Fruit fly (Drosophila melanogaster): ENCODE measurements around the gene CG10359.

The CG10359 gene

DNA sequence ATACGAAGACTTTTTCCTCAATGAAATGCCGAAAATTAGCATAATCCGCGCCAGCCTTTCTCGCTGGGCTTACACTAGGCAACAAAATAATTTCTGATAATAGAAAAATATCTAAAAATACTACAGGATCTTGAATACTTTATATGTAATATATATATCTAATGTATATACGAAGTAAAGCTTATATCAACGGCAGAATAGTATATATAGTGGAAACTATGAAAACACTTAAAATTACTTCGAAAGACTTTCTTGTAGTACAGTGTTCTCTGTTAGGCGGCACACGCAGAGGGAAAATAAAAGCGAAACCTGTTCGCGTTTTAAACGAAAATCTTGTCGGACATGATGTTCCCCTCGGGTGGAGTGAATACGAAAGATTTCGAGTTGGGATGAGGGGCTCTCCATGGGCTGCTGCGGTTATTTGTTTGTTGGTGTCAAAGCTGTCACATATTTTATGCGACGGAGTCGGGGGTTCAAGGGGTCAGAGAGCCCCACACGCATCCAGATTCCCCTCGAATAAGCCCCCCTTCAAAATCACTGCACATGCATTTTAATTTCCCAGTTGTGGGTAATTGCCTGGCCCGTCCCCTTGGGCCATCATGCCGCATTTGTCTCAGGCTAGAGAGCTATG, 22.2 kb downstream of the CG10359 start (continued):
- TF ChIP-seq NC2β (GFP tag; optimal IDR thresholded peaks at IDR 0.05) (no peak), CG2129 (GFP tag; IDR thresholded peaks at IDR 0.05; ENCODE audit: partially characterized antibody) (no peak), maf-S (GFP tag; optimal IDR thresholded peaks at IDR 0.05) (no peak), CG6813 (GFP tag; optimal IDR thresholded peaks at IDR 0.05) (peak; percentile 58), CG18262 (tag; optimal IDR thresholded peaks at IDR 0.05) (peak; percentile 91), sr (GFP tag; IDR thresholded peaks at IDR 0.05) (no peak), Dp (GFP tag; optimal IDR thresholded peaks at IDR 0.05) (no peak), luna (GFP tag; optimal IDR thresholded peaks at IDR 0.05) (no peak), pb (GFP tag; optimal IDR thresholded peaks at IDR 0.05) (no peak), ranshi (GFP tag; IDR thresholded peaks at IDR 0.05) (peak; percentile 52), Aef1 (GFP tag; IDR thresholded peaks at IDR 0.05) (no peak), CG33557 (GFP tag; optimal IDR thresholded peaks at IDR 0.05) (peak; percentile 71), mirr (GFP tag; optimal IDR thresholded peaks at IDR 0.05) (no peak), CG9609 (GFP tag; optimal IDR thresholded peaks at IDR 0.05) (no peak), eyg (GFP tag; optimal IDR thresholded peaks at IDR 0.05) (no peak), CG31365 (tag; optimal IDR thresholded peaks at IDR 0.05) (no peak), CG10147 (GFP tag; optimal IDR thresholded peaks at IDR 0.05) (peak; percentile 15), Hr51 (GFP tag; optimal IDR thresholded peaks at IDR 0.05) (peak in 1 of 2 experiments; percentile 80), Xrp1 (GFP tag; IDR thresholded peaks at IDR 0.05) (peak; percentile 75), pita (GFP tag; optimal IDR thresholded peaks at IDR 0.05) (no peak), Bteb2 (GFP tag; optimal IDR thresholded peaks at IDR 0.05) (no peak), CG7928 (GFP tag; optimal IDR thresholded peaks at IDR 0.05) (no peak), CG7786 (GFP tag; optimal IDR thresholded peaks at IDR 0.05) (no peak), D19B (GFP tag; optimal IDR thresholded peaks at IDR 0.05) (no peak), CG10959 (GFP tag; IDR thresholded peaks at IDR 0.05) (no peak), CG12659 (GFP tag; optimal IDR thresholded peaks at IDR 0.05) (peak; percentile 53), CoRest (tag; optimal IDR thresholded peaks at IDR 0.05) (peak; percentile 75), wek (GFP tag; optimal IDR thresholded peaks at IDR 0.05) (no peak), CG31224 (GFP tag; IDR thresholded peaks at IDR 0.05) (no peak), CG12155 (GFP tag; optimal IDR thresholded peaks at IDR 0.05) (no peak), CG31441 (GFP tag; IDR thresholded peaks at IDR 0.05) (peak; percentile 92), CG6272 (GFP tag; IDR thresholded peaks at IDR 0.05) (no peak), E2f2 (GFP tag; IDR thresholded peaks at IDR 0.05) (peak; percentile 40; the same call in 1 of the 2 replicates), CG10979 (tag; optimal IDR thresholded peaks at IDR 0.05) (peak; percentile 87), Nf-YA (GFP tag; IDR thresholded peaks at IDR 0.05) (no peak), CG14050 (GFP tag; IDR thresholded peaks at IDR 0.05) (no peak), CG12391 (tag; optimal IDR thresholded peaks at IDR 0.05) (peak; percentile 83), CG1233 (GFP tag; optimal IDR thresholded peaks at IDR 0.05) (peak; percentile 57), CG2116 (GFP tag; optimal IDR thresholded peaks at IDR 0.05) (no peak), CG4424 (GFP tag; optimal IDR thresholded peaks at IDR 0.05) (peak; percentile 55), Dip2 (GFP tag; IDR thresholded peaks at IDR 0.05) (no peak), H2.0 (GFP tag; IDR thresholded peaks at IDR 0.05) (no peak), fu2 (GFP tag; optimal IDR thresholded peaks at IDR 0.05) (no peak), CG13624 (GFP tag; optimal IDR thresholded peaks at IDR 0.05) (no peak), CG15011 (GFP tag; optimal IDR thresholded peaks at IDR 0.05) (no peak), bcd (GFP tag; optimal IDR thresholded peaks at IDR 0.05) (peak; percentile 61), Jarid2 (GFP tag; optimal IDR thresholded peaks at IDR 0.05) (peak; percentile 5), CG17568 (GFP tag; optimal IDR thresholded peaks at IDR 0.05) (peak; percentile 47), CG14710 (tag; optimal IDR thresholded peaks at IDR 0.05) (peak; percentile 76), Antp (GFP tag; optimal IDR thresholded peaks at IDR 0.05) (no peak)
